Fruit fly (Drosophila melanogaster) S2 (cell line): ENCODE measurements around the gene CG32856.

Experiments used
- CG8478 ChIP-seq: fragments of >200 bp; optimal IDR thresholded peaks from 2 replicates; lab custom pipeline; 2018
- CTCF ChIP-seq, 2 experiments: fragments of >200 bp; optimal IDR thresholded peaks; 2 replicates each; lab custom pipeline; 2018

DNA sequence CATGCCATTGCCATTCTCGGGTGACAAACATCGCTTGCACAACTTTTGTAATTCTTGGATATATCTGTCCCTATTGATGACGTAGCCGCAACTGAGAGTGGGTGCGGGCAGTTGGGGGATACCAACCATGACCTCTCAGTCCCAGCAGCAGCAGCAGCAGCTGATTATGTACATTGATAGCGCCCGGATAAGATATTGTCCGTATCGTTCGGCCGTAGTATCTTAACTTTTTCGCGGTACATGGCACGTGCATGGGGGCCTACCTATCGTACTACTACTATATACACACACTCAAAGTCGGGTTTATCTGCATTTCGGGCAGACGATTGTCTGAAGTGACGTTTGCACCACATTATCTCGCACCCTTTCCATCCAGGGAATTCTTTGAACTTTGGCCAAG lies 49.4 kb upstream of the CG32856 start:
- TF ChIP-seq CG8478 = no peak
- TF ChIP-seq CTCF (optimal IDR thresholded peaks at IDR 0.05; lab: Kevin White, UChicago) = no peak
